Worm (Caenorhabditis elegans): ENCODE measurements around the gene Y40B10A.9.

Gene Y40B10A.9

ce11 chrV:2076043-2076442 lies 3.3 kb upstream of the Y40B10A.9 start:
- TF ChIP-seq unc-62 (GFP tag; optimal IDR thresholded peaks at IDR 0.05) = no peak

- no peak for TF ChIP-seq unc-62 (GFP tag; optimal IDR thresholded peaks at IDR 0.05)
These were observed 3.8 kb downstream of the Y40B10A.9 start for ce11 chrV:2068728-2069443.

- no peak for TF ChIP-seq unc-62 (GFP tag; optimal IDR thresholded peaks at IDR 0.05)
These were observed 4.7 kb downstream of the Y40B10A.9 start, which contains the start of gene lbp-9 for ce11 chrV:2067985-2068499. lbp-9 (plus strand) TSS chrV:2068449.

- no peak for TF ChIP-seq unc-62 (GFP tag; optimal IDR thresholded peaks at IDR 0.05)
These were observed 5.3 kb downstream of the Y40B10A.9 start for ce11 chrV:2067419-2067818.

ce11 chrV:2066780-2067179 lies 5.9 kb downstream of the Y40B10A.9 start, which contains the start of gene nhr-86:
nhr-86 (minus strand) TSS chrV:2066850.
- no peak for TF ChIP-seq unc-62 (GFP tag; optimal IDR thresholded peaks at IDR 0.05)

DNA sequence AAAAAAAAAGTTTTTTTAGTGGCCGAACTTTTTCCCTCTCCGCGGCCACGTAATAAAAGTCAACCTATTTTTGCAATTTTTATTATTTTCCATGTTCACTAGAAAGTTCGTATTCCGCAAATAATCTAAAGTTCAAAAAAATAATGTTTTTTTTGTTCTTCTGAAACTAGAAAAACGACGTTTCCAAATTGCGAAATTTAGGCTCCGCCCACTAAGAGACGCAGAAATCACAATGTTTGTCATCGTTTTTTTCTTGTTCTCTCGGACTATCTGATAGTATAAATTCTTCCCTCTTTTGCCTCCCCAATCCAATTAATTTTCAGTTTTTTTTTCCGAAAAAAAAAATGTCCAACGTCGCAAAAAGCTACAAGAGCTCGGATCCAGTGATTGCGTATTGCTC lies 15.4 kb downstream of the Y40B10A.9 start, which contains the start of gene comt-3:
TSS of gene comt-3 (plus strand) at position 214 of the 400 bp plus-strand sequence.
- TF ChIP-seq unc-62 (GFP tag; optimal IDR thresholded peaks at IDR 0.05) = no peak

- TF ChIP-seq unc-62 (GFP tag; optimal IDR thresholded peaks at IDR 0.05) = no peak
These were observed 16.8 kb downstream of the Y40B10A.9 start for ce11 chrV:2055765-2056504.

DNA sequence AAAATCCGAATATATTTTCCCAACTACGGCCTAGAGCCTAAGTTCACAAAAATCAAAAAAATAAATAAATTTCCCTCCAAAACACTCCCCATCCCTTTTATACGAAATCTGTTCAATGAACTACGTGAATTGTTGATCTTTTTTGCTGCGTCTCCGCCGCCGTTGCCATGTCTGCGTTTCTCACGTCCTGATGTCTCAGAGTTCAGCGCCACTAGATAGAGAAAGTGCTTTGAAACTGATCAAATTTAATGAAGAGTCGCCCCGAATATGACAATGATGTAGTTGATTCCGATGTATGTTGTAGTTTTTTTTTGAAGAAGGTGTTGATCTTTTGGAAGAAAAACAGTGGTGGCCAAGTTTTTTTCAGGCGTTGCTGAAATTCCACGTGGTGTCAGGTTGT lies 18.5 kb downstream of the Y40B10A.9 start:
- TF ChIP-seq unc-62 (GFP tag; optimal IDR thresholded peaks at IDR 0.05) = no peak

- TF ChIP-seq unc-62 (GFP tag; optimal IDR thresholded peaks at IDR 0.05) = no peak
These were observed 19.2 kb downstream of the Y40B10A.9 start, which contains the start of gene comt-5 for ce11 chrV:2053509-2053908. comt-5 (minus strand) TSS chrV:2053609.

DNA sequence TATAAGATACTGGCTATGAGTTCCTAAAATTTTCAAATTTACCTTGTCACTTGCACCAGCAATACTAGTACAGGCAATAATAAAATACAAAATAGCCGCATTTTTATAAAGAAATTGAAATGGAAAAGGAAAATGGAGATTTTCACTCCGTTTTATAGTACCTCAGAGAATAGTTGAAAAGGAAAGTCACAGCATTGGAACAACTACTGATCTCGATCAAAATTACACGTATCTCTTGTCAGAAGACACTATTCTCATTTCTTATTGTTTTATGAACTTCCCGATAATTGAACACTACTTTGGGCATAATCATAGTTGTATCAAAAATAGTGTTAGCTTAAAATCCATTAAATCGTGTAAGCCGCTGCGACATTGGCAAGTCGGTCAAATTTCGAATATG lies 21.2 kb downstream of the Y40B10A.9 start, which contains the start of gene Y40B10A.11:
TSS of gene Y40B10A.11 (minus strand) at position 101 of the 400 bp plus-strand sequence.
- no peak for TF ChIP-seq unc-62 (GFP tag; optimal IDR thresholded peaks at IDR 0.05)

- TF ChIP-seq unc-62 (GFP tag; optimal IDR thresholded peaks at IDR 0.05) = no peak
These were observed 21.9 kb downstream of the Y40B10A.9 start for ce11 chrV:2050790-2051189.

- no peak for TF ChIP-seq unc-62 (GFP tag; optimal IDR thresholded peaks at IDR 0.05)
These were observed 22.6 kb downstream of the Y40B10A.9 start, which contains the start of gene comt-4 for ce11 chrV:2050136-2050535. comt-4 (minus strand) TSS chrV:2050185.

DNA sequence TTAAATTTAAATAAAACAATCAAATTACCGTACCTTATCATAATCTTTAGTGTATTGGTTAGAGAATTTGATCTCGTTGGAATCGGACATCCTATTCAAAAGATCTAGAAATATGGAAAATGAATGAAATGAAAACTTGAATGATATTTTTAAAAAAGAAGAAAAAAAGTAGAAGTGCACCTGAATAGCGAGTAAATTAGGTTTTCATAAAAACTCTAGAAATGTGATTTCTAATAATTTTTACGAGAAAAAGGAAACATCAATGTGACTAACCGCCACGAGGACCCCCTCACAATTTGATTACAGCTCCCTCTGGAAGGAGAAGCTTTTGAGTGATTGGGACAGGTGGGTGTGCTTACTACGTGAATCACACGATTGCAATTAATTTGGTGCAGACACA lies 26.8 kb downstream of the Y40B10A.9 start, which contains the start of gene Y40B10A.5:
TSS of gene Y40B10A.5 (minus strand) at position 101 of the 400 bp plus-strand sequence.
- TF ChIP-seq unc-62 (GFP tag; optimal IDR thresholded peaks at IDR 0.05) = no peak

DNA sequence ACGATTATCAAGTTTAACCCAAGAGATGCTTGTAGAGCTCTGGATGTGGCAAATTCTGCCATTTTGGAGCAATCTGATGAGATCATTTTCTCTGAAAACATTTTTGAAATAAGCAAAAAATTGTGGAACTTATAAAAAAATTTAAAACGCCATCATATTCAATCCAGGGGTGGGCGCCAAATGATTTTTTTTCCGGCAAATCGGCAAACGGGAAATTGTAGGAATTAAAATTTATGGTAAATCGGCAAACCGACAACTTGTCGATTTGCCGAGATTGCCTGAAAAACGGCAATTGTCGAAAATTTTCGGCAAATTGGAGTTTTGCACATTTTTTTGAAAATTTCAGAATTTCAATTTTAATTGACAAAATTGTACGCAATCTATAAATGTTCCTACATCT lies 37.2 kb downstream of the Y40B10A.9 start, which contains the start of gene srab-23:
TSS of gene srab-23 (minus strand) at position 101 of the 400 bp plus-strand sequence.
- TF ChIP-seq unc-62 (GFP tag; optimal IDR thresholded peaks at IDR 0.05) = no peak

DNA sequence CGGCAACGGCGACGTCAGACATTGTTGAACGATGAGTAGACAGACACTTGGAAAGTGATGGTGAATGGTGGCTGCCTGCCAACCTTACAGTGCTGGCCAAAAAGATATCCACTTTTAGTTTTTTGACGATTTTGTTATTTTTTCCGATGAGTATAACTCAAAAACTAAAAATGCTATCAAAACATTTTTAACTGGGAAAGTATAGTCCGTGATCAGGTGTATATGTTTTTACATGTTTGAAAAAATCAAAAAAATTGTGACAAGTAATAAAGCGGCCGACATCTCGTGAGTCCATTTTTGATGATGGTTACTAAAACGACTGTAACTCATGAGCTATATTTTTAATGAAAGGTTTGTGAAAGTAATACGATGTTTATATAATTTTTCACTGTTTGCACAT lies 41.3 kb downstream of the Y40B10A.9 start, which contains the start of gene hil-6:
TSS of gene hil-6 (minus strand) at position 101 of the 400 bp plus-strand sequence.
- TF ChIP-seq unc-62 (GFP tag; optimal IDR thresholded peaks at IDR 0.05) = no peak

ce11 chrV:2030661-2031060 lies 42.0 kb downstream of the Y40B10A.9 start:
- no peak for TF ChIP-seq unc-62 (GFP tag; optimal IDR thresholded peaks at IDR 0.05)
